Worm (Caenorhabditis elegans) whole organism, midembryonic: ENCODE results near the gene T10H9.1.

Experiments used
- T22C8.4 ChIP-seq: fragments of 200-800 bp; sonication (Bioruptor generic); IDR thresholded peaks from 2 replicates; pipeline ENCODE4 v1.3.6; 2022; ENCODE audit warnings: missing genetic modification characterization, missing compliant biosample characterization
- cog-1 ChIP-seq: sonication (generic microtip); optimal IDR thresholded peaks from 2 replicates; lab custom pipeline; 2016; ENCODE audit warnings: missing genetic modification characterization, missing compliant biosample characterization
- flt-1 ChIP-seq: fragments of 200-800 bp; sonication (Bioruptor generic); IDR thresholded peaks from 2 replicates; pipeline ENCODE4 v1.3.6; 2022; ENCODE audit warnings: missing genetic modification characterization, missing compliant biosample characterization
- klf-2 ChIP-seq: fragments of 200-800 bp; sonication (Bioruptor generic); conservative IDR thresholded peaks from 2 replicates; pipeline ENCODE4 v1.3.6; 2022; ENCODE audit warnings: missing genetic modification reagents, missing genetic modification characterization, missing compliant biosample characterization
- ref-1 ChIP-seq: fragments of 200-800 bp; sonication (Bioruptor generic); conservative IDR thresholded peaks from 2 replicates; pipeline ENCODE4 v1.3.6; 2022; ENCODE audit warnings: missing genetic modification reagents, missing genetic modification characterization, missing compliant biosample characterization
- tab-1 ChIP-seq: fragments of 200-800 bp; sonication (Bioruptor generic); IDR thresholded peaks from 2 replicates; pipeline ENCODE4 v1.3.6; 2022; ENCODE audit warnings: missing genetic modification characterization, missing compliant biosample characterization
- ztf-23 ChIP-seq: fragments of 200-800 bp; sonication (Bioruptor generic); IDR thresholded peaks from 2 replicates; pipeline ENCODE4 v1.3.6; 2022; ENCODE audit warnings: missing genetic modification reagents, missing genetic modification characterization, missing compliant biosample characterization
- ztf-29 ChIP-seq: fragments of 200-800 bp; sonication (Bioruptor generic); IDR thresholded peaks from 2 replicates; pipeline ENCODE4 v1.3.6; 2022; ENCODE audit warnings: missing genetic modification reagents, missing genetic modification characterization, missing compliant biosample characterization

- TF ChIP-seq flt-1 (GFP tag; lab: Robert Waterston, UW) (no peak), T22C8.4 (GFP tag; lab: Robert Waterston, UW) (no peak), cog-1 (no peak), tab-1 (no peak), ref-1 (GFP tag; lab: Robert Waterston, UW) (no peak), ztf-23 (GFP tag; lab: Robert Waterston, UW) (no peak), ztf-29 (no peak), klf-2 (GFP tag; lab: Robert Waterston, UW) (no peak)
These were observed 9.3 kb downstream of the T10H9.1 start for ce11 chrV:6658765-6659164.
